Fruit fly (Drosophila melanogaster) whole organism, embryonic: ENCODE data around the gene CG42237.

Experiments used
- Bdp1 ChIP-seq: fragments of 200-800 bp; sonication (Bioruptor generic); optimal IDR thresholded peaks from 3 replicates; lab custom pipeline; 2016; ENCODE audit warnings: missing biosample characterization, missing genetic modification characterization
- C15 ChIP-seq: fragments of 200-800 bp; sonication (Bioruptor generic); IDR thresholded peaks from 3 replicates; pipeline ENCODE4 v1.3.6; 2022; ENCODE audit warnings: missing biosample characterization, missing genetic modification characterization
- CG10462 ChIP-seq: fragments of 200-800 bp; sonication (Bioruptor generic); optimal IDR thresholded peaks from 2 replicates; lab custom pipeline; 2016; ENCODE audit warnings: missing biosample characterization, missing genetic modification characterization
- CG11504 ChIP-seq: fragments of 200-800 bp; sonication (Bioruptor generic); optimal IDR thresholded peaks from 3 replicates; lab custom pipeline; 2019; ENCODE audit warnings: missing biosample characterization, mild to moderate bottlenecking, missing genetic modification characterization, moderate library complexity
- CG1233 ChIP-seq: fragments of 200-800 bp; sonication (Bioruptor generic); optimal IDR thresholded peaks from 4 replicates; lab custom pipeline; 2018; ENCODE audit warnings: missing biosample characterization, mild to moderate bottlenecking, missing genetic modification characterization
- CG14014 ChIP-seq: fragments of 200-800 bp; sonication (Bioruptor generic); IDR thresholded peaks from 2 replicates; pipeline ENCODE4 v1.3.6; 2022; ENCODE audit warnings: missing biosample characterization, missing genetic modification characterization
- CG16815 ChIP-seq: fragments of 200-800 bp; sonication (Bioruptor generic); optimal IDR thresholded peaks from 3 replicates; lab custom pipeline; 2017; ENCODE audit warnings: missing biosample characterization, mild to moderate bottlenecking, missing genetic modification characterization
- CG17802 ChIP-seq: fragments of 200-800 bp; sonication (Bioruptor generic); optimal IDR thresholded peaks from 2 replicates; lab custom pipeline; 2018; ENCODE audit warnings: missing biosample characterization, mild to moderate bottlenecking, missing genetic modification characterization, moderate library complexity
- CG18011 ChIP-seq: fragments of 200-800 bp; sonication (Bioruptor generic); optimal IDR thresholded peaks from 2 replicates; lab custom pipeline; 2017; ENCODE audit warnings: missing biosample characterization, missing genetic modification characterization, mild to moderate bottlenecking, moderate library complexity, missing genotype
- CG30403 ChIP-seq: fragments of 200-800 bp; sonication (Bioruptor generic); optimal IDR thresholded peaks from 3 replicates; lab custom pipeline; 2016; ENCODE audit warnings: missing biosample characterization, missing genetic modification characterization
- CG33557 ChIP-seq: fragments of 200-800 bp; sonication (Bioruptor generic); optimal IDR thresholded peaks from 2 replicates; lab custom pipeline; 2019; ENCODE audit warnings: missing biosample characterization, mild to moderate bottlenecking, missing genetic modification characterization, moderate library complexity
- CG34376 ChIP-seq: fragments of 200-800 bp; sonication (Bioruptor generic); optimal IDR thresholded peaks from 2 replicates; lab custom pipeline; 2018; ENCODE audit warnings: missing biosample characterization, mild to moderate bottlenecking, missing genetic modification characterization
- CG4404 ChIP-seq: fragments of 200-800 bp; sonication (Bioruptor generic); IDR thresholded peaks from 2 replicates; pipeline ENCODE4 v1.3.6; 2022; ENCODE audit warnings: missing biosample characterization, missing genetic modification characterization
- CG4707 ChIP-seq: fragments of 200-800 bp; sonication (Bioruptor generic); optimal IDR thresholded peaks from 2 replicates; lab custom pipeline; 2018; ENCODE audit warnings: missing biosample characterization, mild to moderate bottlenecking, missing genetic modification characterization, moderate library complexity
- CG4820 ChIP-seq: fragments of 200-800 bp; sonication (Bioruptor generic); optimal IDR thresholded peaks from 3 replicates; lab custom pipeline; 2016; ENCODE audit warnings: missing biosample characterization, missing genetic modification characterization
- CG5245 ChIP-seq: fragments of 200-800 bp; sonication (Bioruptor generic); optimal IDR thresholded peaks from 3 replicates; lab custom pipeline; 2016; ENCODE audit warnings: missing biosample characterization, missing genetic modification characterization
- CG6765 ChIP-seq: fragments of 200-800 bp; sonication (Bioruptor generic); optimal IDR thresholded peaks from 3 replicates; lab custom pipeline; 2017; ENCODE audit warnings: missing biosample characterization, mild to moderate bottlenecking, missing genetic modification characterization
- CG7963 ChIP-seq: fragments of 200-800 bp; sonication (Bioruptor generic); IDR thresholded peaks from 3 replicates; pipeline ENCODE4 v1.3.6; 2022; ENCODE audit warnings: missing biosample characterization, missing genetic modification characterization; ENCODE audit not compliant: partially characterized antibody
- CG8765 ChIP-seq: fragments of 200-800 bp; sonication (Bioruptor generic); IDR thresholded peaks from 2 replicates; pipeline ENCODE4 v1.3.6; 2022; ENCODE audit warnings: missing biosample characterization, missing genetic modification characterization
- CoRest ChIP-seq: fragments of 200-800 bp; sonication (Bioruptor generic); optimal IDR thresholded peaks from 3 replicates; lab custom pipeline; 2018; ENCODE audit warnings: missing biosample characterization, mild to moderate bottlenecking, missing genetic modification characterization, moderate library complexity
- D19B ChIP-seq: fragments of 200-800 bp; sonication (Bioruptor generic); optimal IDR thresholded peaks from 2 replicates; lab custom pipeline; 2017; ENCODE audit warnings: missing biosample characterization, mild to moderate bottlenecking, missing genetic modification characterization
- Dek ChIP-seq: fragments of 200-800 bp; sonication (Bioruptor generic); optimal IDR thresholded peaks from 3 replicates; lab custom pipeline; 2019; ENCODE audit warnings: missing biosample characterization, mild to moderate bottlenecking, missing genetic modification characterization, moderate library complexity
- Dfd ChIP-seq, 2 experiments: fragments of >200 bp; optimal IDR thresholded peaks; 2 replicates each; lab custom pipeline; 2017; ENCODE audit warnings: missing biosample characterization in 2 of 2, missing genetic modification characterization in 2 of 2
- Doc2 ChIP-seq: fragments of 200-800 bp; sonication (Bioruptor generic); IDR thresholded peaks from 2 replicates; pipeline ENCODE4 v1.3.6; 2022; ENCODE audit warnings: missing biosample characterization, missing genetic modification characterization
- Dp ChIP-seq: fragments of 200-800 bp; sonication (Bioruptor generic); optimal IDR thresholded peaks from 2 replicates; lab custom pipeline; 2018; ENCODE audit warnings: missing biosample characterization, mild to moderate bottlenecking, missing genetic modification characterization, moderate library complexity
- Fer1 ChIP-seq: fragments of 200-800 bp; sonication (Bioruptor generic); optimal IDR thresholded peaks from 2 replicates; lab custom pipeline; 2017; ENCODE audit warnings: missing biosample characterization, mild to moderate bottlenecking, missing genetic modification characterization
- HLHmδ ChIP-seq: fragments of 200-800 bp; sonication (Bioruptor generic); optimal IDR thresholded peaks from 2 replicates; lab custom pipeline; 2018; ENCODE audit warnings: missing biosample characterization, mild to moderate bottlenecking, missing genetic modification characterization, moderate library complexity
- HmgD ChIP-seq: fragments of 200-800 bp; sonication (Bioruptor generic); optimal IDR thresholded peaks from 3 replicates; lab custom pipeline; 2016; ENCODE audit warnings: missing biosample characterization, missing genetic modification characterization
- Hmr ChIP-seq: fragments of 200-800 bp; sonication (Bioruptor generic); optimal IDR thresholded peaks from 3 replicates; lab custom pipeline; 2017; ENCODE audit warnings: mild to moderate bottlenecking, missing biosample characterization, missing genetic modification reagents, missing genetic modification characterization
- Jarid2 ChIP-seq: fragments of 200-800 bp; sonication (Bioruptor generic); optimal IDR thresholded peaks from 3 replicates; lab custom pipeline; 2017; ENCODE audit warnings: mild to moderate bottlenecking, missing biosample characterization, missing genetic modification reagents, missing genetic modification characterization
- Myb ChIP-seq: fragments of 200-800 bp; sonication (Bioruptor generic); optimal IDR thresholded peaks from 2 replicates; lab custom pipeline; 2016; ENCODE audit warnings: missing biosample characterization, missing genetic modification characterization
- NFAT ChIP-seq: fragments of 200-800 bp; sonication (Bioruptor generic); IDR thresholded peaks from 2 replicates; pipeline ENCODE4 v1.3.6; 2022; ENCODE audit warnings: missing biosample characterization, missing genetic modification characterization
- NK7.1 ChIP-seq: fragments of 200-800 bp; sonication (Bioruptor generic); optimal IDR thresholded peaks from 3 replicates; lab custom pipeline; 2016; ENCODE audit warnings: missing biosample characterization, missing genetic modification characterization
- Optix ChIP-seq: fragments of 200-800 bp; sonication (Bioruptor generic); IDR thresholded peaks from 3 replicates; pipeline ENCODE4 v1.3.6; 2022; ENCODE audit warnings: missing biosample characterization, missing genetic modification characterization
- Ssrp ChIP-seq: fragments of 200-800 bp; sonication (Bioruptor generic); optimal IDR thresholded peaks from 2 replicates; lab custom pipeline; 2018; ENCODE audit warnings: missing biosample characterization, mild to moderate bottlenecking, missing genetic modification characterization, moderate library complexity
- bcd ChIP-seq: fragments of 200-800 bp; sonication (Bioruptor generic); optimal IDR thresholded peaks from 2 replicates; lab custom pipeline; 2017; ENCODE audit warnings: missing biosample characterization, mild to moderate bottlenecking, missing genetic modification characterization
- cato ChIP-seq: fragments of 200-800 bp; sonication (Bioruptor generic); optimal IDR thresholded peaks from 2 replicates; lab custom pipeline; 2016; ENCODE audit warnings: missing biosample characterization, missing genetic modification characterization, borderline replicate concordance
- caup ChIP-seq: fragments of 200-800 bp; sonication (Bioruptor generic); optimal IDR thresholded peaks from 3 replicates; lab custom pipeline; 2017; ENCODE audit warnings: missing biosample characterization, mild to moderate bottlenecking, missing genetic modification characterization, moderate library complexity; ENCODE audit not compliant: severe bottlenecking
- chm ChIP-seq: fragments of 200-800 bp; sonication (Bioruptor generic); IDR thresholded peaks from 2 replicates; pipeline ENCODE4 v1.3.6; 2022; ENCODE audit warnings: missing biosample characterization, missing genetic modification characterization
- chn ChIP-seq: fragments of 200-800 bp; sonication (Bioruptor generic); optimal IDR thresholded peaks from 2 replicates; lab custom pipeline; 2016; ENCODE audit warnings: missing biosample characterization, missing genetic modification characterization
- grn ChIP-seq: fragments of 200-800 bp; sonication (Bioruptor generic); optimal IDR thresholded peaks from 3 replicates; lab custom pipeline; 2017; ENCODE audit warnings: missing biosample characterization, missing genetic modification characterization
- ind ChIP-seq: fragments of 200-800 bp; sonication (Bioruptor generic); optimal IDR thresholded peaks from 3 replicates; lab custom pipeline; 2016; ENCODE audit warnings: missing biosample characterization, missing genetic modification characterization
- inv ChIP-seq: fragments of 200-800 bp; sonication (Bioruptor generic); IDR thresholded peaks from 2 replicates; pipeline ENCODE4 v1.3.6; 2022; ENCODE audit warnings: missing biosample characterization, missing genetic modification characterization; ENCODE audit not compliant: partially characterized antibody
- kah ChIP-seq: fragments of 200-800 bp; sonication (Bioruptor generic); optimal IDR thresholded peaks from 2 replicates; lab custom pipeline; 2018; ENCODE audit warnings: missing biosample characterization, mild to moderate bottlenecking, missing genetic modification characterization
- maf-S ChIP-seq: fragments of 200-800 bp; sonication (Bioruptor generic); optimal IDR thresholded peaks from 2 replicates; lab custom pipeline; 2016; ENCODE audit warnings: missing biosample characterization, missing genetic modification characterization
- mirr ChIP-seq: fragments of 200-800 bp; sonication (Bioruptor generic); optimal IDR thresholded peaks from 3 replicates; lab custom pipeline; 2018; ENCODE audit warnings: missing biosample characterization, mild to moderate bottlenecking, missing genetic modification characterization
- nom ChIP-seq: fragments of 200-800 bp; sonication (Bioruptor generic); optimal IDR thresholded peaks from 2 replicates; lab custom pipeline; 2017; ENCODE audit warnings: missing biosample characterization, missing genetic modification characterization, mild to moderate bottlenecking, moderate library complexity, missing genetic modification reagents
- pfk ChIP-seq: fragments of 200-800 bp; sonication (Bioruptor generic); optimal IDR thresholded peaks from 2 replicates; lab custom pipeline; 2018; ENCODE audit warnings: missing biosample characterization, mild to moderate bottlenecking, missing genetic modification characterization, moderate library complexity
- tio ChIP-seq: fragments of 200-800 bp; sonication (Bioruptor generic); optimal IDR thresholded peaks from 2 replicates; lab custom pipeline; 2017; ENCODE audit warnings: missing biosample characterization, missing genetic modification characterization, inconsistent platforms
- trh ChIP-seq: fragments of 200-800 bp; sonication (Bioruptor generic); optimal IDR thresholded peaks from 2 replicates; lab custom pipeline; 2016; ENCODE audit warnings: missing biosample characterization, missing genetic modification characterization

Gene CG42237

DNA sequence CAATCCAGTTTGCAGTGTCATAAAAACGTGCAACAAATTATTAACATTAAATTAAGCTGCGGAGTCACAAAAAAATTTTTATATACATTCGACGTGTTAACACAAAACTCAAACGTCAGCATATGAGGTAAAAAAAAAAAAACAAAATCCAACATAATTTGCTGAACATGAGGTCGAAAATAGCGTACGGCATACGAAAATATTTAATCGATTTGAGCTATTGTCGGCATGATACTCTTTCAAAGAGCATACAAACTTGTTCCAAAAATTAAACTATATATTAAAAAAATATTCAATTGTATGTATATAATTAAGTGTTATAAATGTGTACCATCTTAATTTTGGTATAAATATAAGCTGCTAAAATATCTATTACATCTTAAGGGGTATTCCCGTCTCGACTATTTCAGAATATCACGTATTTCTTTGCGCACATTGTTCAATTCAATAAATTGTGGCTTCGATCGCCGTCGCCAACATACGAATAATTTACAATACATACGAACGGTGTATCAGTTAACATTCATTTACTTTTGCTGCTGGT, 5.3 kb upstream of the CG42237 start (continued):
- TF ChIP-seq CG17802 (no peak), Bdp1 (GFP tag; lab: Kevin White, UChicago) (no peak), CG16815 (GFP tag; lab: Kevin White, UChicago) (no peak), NFAT (GFP tag; lab: Robert Waterston, UW) (no peak), CG10462 (no peak), inv (GFP tag; lab: Robert Waterston, UW) (no peak), ind (GFP tag; lab: Kevin White, UChicago) (peak; percentile 39), CG33557 (GFP tag; lab: Kevin White, UChicago) (no peak), NK7.1 (GFP tag; lab: Kevin White, UChicago) (no peak), HLHmδ (GFP tag; lab: Kevin White, UChicago) (no peak), HmgD (GFP tag; lab: Kevin White, UChicago) (no peak), maf-S (GFP tag; lab: Kevin White, UChicago) (no peak), nom (no peak), CG4707 (GFP tag; lab: Kevin White, UChicago) (no peak), Hmr (peak; percentile 61), CG14014 (GFP tag; lab: Robert Waterston, UW) (0 out of 2 replicates have a peak, but pooled peaks have one; percentile 58), CG34376 (GFP tag; lab: Kevin White, UChicago) (no peak), grn (no peak), Dp (GFP tag; lab: Kevin White, UChicago) (no peak), cato (GFP tag; lab: Kevin White, UChicago) (no peak), Doc2 (GFP tag; lab: Robert Waterston, UW) (no peak), chn (GFP tag; lab: Kevin White, UChicago) (no peak), C15 (GFP tag; lab: Robert Waterston, UW) (no peak), CG4404 (no peak), bcd (GFP tag; lab: Kevin White, UChicago) (peak; percentile 34), CG18011 (no peak), Ssrp (tag; lab: Kevin White, UChicago) (peak; percentile 22), Optix (no peak), Dfd (GFP tag; optimal IDR thresholded peaks at IDR 0.05; lab: Kevin White, UChicago) (no peak), D19B (GFP tag; lab: Kevin White, UChicago) (peak; percentile 88), CG4820 (GFP tag; lab: Kevin White, UChicago) (no peak), Fer1 (GFP tag; lab: Kevin White, UChicago) (peak; percentile 55), CG1233 (no peak), CoRest (tag; lab: Kevin White, UChicago) (peak; percentile 65), Jarid2 (GFP tag; lab: Kevin White, UChicago) (no peak), caup (GFP tag; lab: Kevin White, UChicago) (peak; percentile 2), Myb (GFP tag; lab: Kevin White, UChicago) (no peak), pfk (GFP tag; lab: Kevin White, UChicago) (no peak), Dek (peak; percentile 43), CG8765 (GFP tag; lab: Robert Waterston, UW) (no peak), kah (no peak), mirr (GFP tag; lab: Kevin White, UChicago) (no peak), chm (GFP tag; lab: Robert Waterston, UW) (no peak), CG11504 (tag; lab: Kevin White, UChicago) (peak; percentile 76), CG30403 (GFP tag; lab: Kevin White, UChicago) (peak; percentile 35), CG6765 (GFP tag; lab: Kevin White, UChicago) (no peak), trh (no peak), CG7963 (no peak), CG5245 (GFP tag; lab: Kevin White, UChicago) (no peak), tio (GFP tag; lab: Kevin White, UChicago) (no peak)
